Worm (Caenorhabditis elegans): ENCODE measurements around the gene C49G7.12.

Gene C49G7.12

ce11 chrV:4038110-4038509, at the start of gene C49G7.12:
TSS of gene C49G7.12 (plus strand) at chrV:4038410.
- no peak for TF ChIP-seq lir-3 (tag; optimal IDR thresholded peaks at IDR 0.05)
- TF ChIP-seq nhr-42 (GFP tag; IDR thresholded peaks at IDR 0.05) = no peak
- no peak for TF ChIP-seq R02D3.7 (tag; optimal IDR thresholded peaks at IDR 0.05)
- TF ChIP-seq dmd-9 (GFP tag; IDR thresholded peaks at IDR 0.05) = no peak
- TF ChIP-seq mxl-3 (GFP tag; optimal IDR thresholded peaks at IDR 0.05) = no peak
- no peak for TF ChIP-seq ceh-44 (GFP tag; IDR thresholded peaks at IDR 0.05)
- TF ChIP-seq ceh-20 (GFP tag; IDR thresholded peaks at IDR 0.05) = no peak
- TF ChIP-seq mxl-2 (GFP tag; conservative IDR thresholded peaks at IDR 0.05) = no peak
- no peak for TF ChIP-seq lsy-2 (tag; optimal IDR thresholded peaks at IDR 0.05)

ce11 chrV:3989070-3989469, 49.1 kb upstream of the C49G7.12 start, which contains the start of gene nlp-27:
TSS of gene nlp-27 (plus strand) at chrV:3989378.
- TF ChIP-seq vab-7 (GFP tag; IDR thresholded peaks at IDR 0.05) = no peak
- peak in 1 of 2 experiments; percentile 63 for TF ChIP-seq unc-62 (GFP tag; optimal IDR thresholded peaks at IDR 0.05 in 1 of 2)
- no peak for TF ChIP-seq unc-62 (tag; optimal IDR thresholded peaks at IDR 0.05)
- TF ChIP-seq mxl-2 (GFP tag; conservative IDR thresholded peaks at IDR 0.05) = no peak
- TF ChIP-seq unc-130 (GFP tag; optimal IDR thresholded peaks at IDR 0.05) = no peak
- peak; percentile 43 for TF ChIP-seq ama-1 (optimal IDR thresholded peaks at IDR 0.05)
- TF ChIP-seq nhr-42 (GFP tag; IDR thresholded peaks at IDR 0.05) = no peak
- TF ChIP-seq hlh-30 (tag; optimal IDR thresholded peaks at IDR 0.05; ENCODE audit: insufficient read depth) = peak; percentile 32
- TF ChIP-seq madf-9 (GFP tag; conservative IDR thresholded peaks at IDR 0.05) = no peak
- TF ChIP-seq D1046.2 (GFP tag; IDR thresholded peaks at IDR 0.05) = no peak
- peak; percentile 9 for TF ChIP-seq nhr-28 (tag; optimal IDR thresholded peaks at IDR 0.05)
- no peak for TF ChIP-seq nhr-237 (tag; optimal IDR thresholded peaks at IDR 0.05)
- TF ChIP-seq mdl-1 (tag; optimal IDR thresholded peaks at IDR 0.05) = peak in 1 of 2 experiments; percentile 24

ce11 chrV:3992334-3992733, 45.9 kb upstream of the C49G7.12 start:
- TF ChIP-seq mdl-1 (tag; optimal IDR thresholded peaks at IDR 0.05) = no peak
- TF ChIP-seq pqm-1 (tag; optimal IDR thresholded peaks at IDR 0.05) = no peak
- TF ChIP-seq nhr-48 (tag; optimal IDR thresholded peaks at IDR 0.05) = no peak
- no peak for TF ChIP-seq nhr-10 (tag; optimal IDR thresholded peaks at IDR 0.05)
- no peak for TF ChIP-seq snpc-1.2 (GFP tag; IDR thresholded peaks at IDR 0.05)
- TF ChIP-seq lin-15B (tag; optimal IDR thresholded peaks at IDR 0.05) = no peak
- TF ChIP-seq skn-1 (tag; optimal IDR thresholded peaks at IDR 0.05) = no peak
- TF ChIP-seq Y5F2A.4 (GFP tag; optimal IDR thresholded peaks at IDR 0.05) = no peak
- peak; percentile 1 for TF ChIP-seq T20F7.1 (GFP tag; optimal IDR thresholded peaks at IDR 0.05)
- TF ChIP-seq nhr-11 (tag; optimal IDR thresholded peaks at IDR 0.05) = no peak
- no peak for TF ChIP-seq lin-1 (GFP tag; IDR thresholded peaks at IDR 0.05)
- TF ChIP-seq lsy-2 (tag; optimal IDR thresholded peaks at IDR 0.05) = no peak
- TF ChIP-seq aha-1 (tag) = peak; percentile 63
- no peak for TF ChIP-seq zfp-3 (GFP tag; conservative IDR thresholded peaks at IDR 0.05)
- no peak for TF ChIP-seq ztf-11 (tag; optimal IDR thresholded peaks at IDR 0.05)
- TF ChIP-seq dmd-8 (GFP tag; IDR thresholded peaks at IDR 0.05) = no peak
- no peak for TF ChIP-seq daf-16 (GFP tag; optimal IDR thresholded peaks at IDR 0.05)
- no peak for TF ChIP-seq daf-16 (tag; optimal IDR thresholded peaks at IDR 0.05)
- TF ChIP-seq hlh-11 (tag; optimal IDR thresholded peaks at IDR 0.05) = no peak

ce11 chrV:3994048-3994447, 44.2 kb upstream of the C49G7.12 start, which contains the start of gene K09D9.9:
TSS of gene K09D9.9 (minus strand) at chrV:3994148.
- TF ChIP-seq php-3 (GFP tag; IDR thresholded peaks at IDR 0.05) = no peak
- no peak for TF ChIP-seq dmd-9 (GFP tag; IDR thresholded peaks at IDR 0.05)
- no peak for TF ChIP-seq pqm-1 (tag; optimal IDR thresholded peaks at IDR 0.05)
- TF ChIP-seq skn-1 (tag; optimal IDR thresholded peaks at IDR 0.05) = no peak
- no peak for TF ChIP-seq F49E8.2 (tag; optimal IDR thresholded peaks at IDR 0.05; ENCODE audit: borderline replicate concordance)
- TF ChIP-seq arid-1 (GFP tag; conservative IDR thresholded peaks at IDR 0.05) = no peak
- TF ChIP-seq saeg-2 (GFP tag; IDR thresholded peaks at IDR 0.05) = no peak
- TF ChIP-seq nhr-102 (tag; optimal IDR thresholded peaks at IDR 0.05) = no peak
- TF ChIP-seq Y48G9A.11 (GFP tag; IDR thresholded peaks at IDR 0.05) = no peak
- no peak for TF ChIP-seq daf-16 (GFP tag; optimal IDR thresholded peaks at IDR 0.05)
- TF ChIP-seq daf-16 (tag; optimal IDR thresholded peaks at IDR 0.05) = no peak
- no peak for TF ChIP-seq F44E2.7 (GFP tag; IDR thresholded peaks at IDR 0.05)
- TF ChIP-seq fkh-10 (GFP tag; optimal IDR thresholded peaks at IDR 0.05) = no peak
- no peak for TF ChIP-seq dve-1 (tag; optimal IDR thresholded peaks at IDR 0.05; ENCODE audit: insufficient read depth)
- no peak for TF ChIP-seq nhr-28 (tag; optimal IDR thresholded peaks at IDR 0.05)
- TF ChIP-seq attf-4 (tag; optimal IDR thresholded peaks at IDR 0.05) = no peak

Data from whole organism, L4 larva.